Fruit fly (Drosophila melanogaster): ENCODE data around the gene CecA2.

CecA2 gene

DNA sequence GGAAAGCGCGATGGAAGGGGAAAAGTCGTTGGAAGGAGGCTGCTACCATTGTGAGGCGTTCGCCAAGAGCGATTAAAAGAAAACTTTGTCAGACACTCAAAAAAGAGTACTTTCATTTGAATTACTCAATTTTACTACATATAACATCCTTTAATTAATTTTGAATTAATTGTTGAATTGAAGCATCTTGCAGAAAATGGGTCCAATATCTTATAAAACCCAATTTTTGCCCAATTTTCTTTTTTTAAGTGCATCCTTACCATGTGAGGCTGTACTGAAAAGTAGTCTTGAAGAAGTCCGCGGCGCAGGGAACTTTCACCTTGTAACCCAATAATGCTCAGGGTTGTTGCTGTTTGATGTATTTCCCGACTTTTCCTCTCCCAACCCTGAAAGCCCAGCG lies 23.3 kb downstream of the CecA2 start (continued):
- TF ChIP-seq rib (GFP tag; IDR thresholded peaks at IDR 0.05) (no peak), ems (GFP tag; optimal IDR thresholded peaks at IDR 0.05) (no peak), eve (GFP tag; optimal IDR thresholded peaks at IDR 0.05) (peak in 1 of 2 experiments; percentile 49), Ptx1 (GFP tag; IDR thresholded peaks at IDR 0.05) (no peak), CG14014 (GFP tag; IDR thresholded peaks at IDR 0.05) (peak; percentile 23; the same call in 1 of the 2 replicates), maf-S (GFP tag; optimal IDR thresholded peaks at IDR 0.05) (no peak), CG12155 (GFP tag; optimal IDR thresholded peaks at IDR 0.05) (no peak), CG12744 (GFP tag; optimal IDR thresholded peaks at IDR 0.05) (no peak), CG8089 (GFP tag; optimal IDR thresholded peaks at IDR 0.05) (no peak), BEAF-32 (GFP tag; optimal IDR thresholded peaks at IDR 0.05) (no peak), fru (optimal IDR thresholded peaks at IDR 0.05) (no peak), amos (GFP tag; IDR thresholded peaks at IDR 0.05; ENCODE audit: partially characterized antibody) (no peak), phol (tag; optimal IDR thresholded peaks at IDR 0.05) (peak; percentile 47), Lhr (GFP tag; optimal IDR thresholded peaks at IDR 0.05) (no peak), NK7.1 (GFP tag; optimal IDR thresholded peaks at IDR 0.05) (no peak), Dad (GFP tag; optimal IDR thresholded peaks at IDR 0.05) (no peak), CG6683 (GFP tag; optimal IDR thresholded peaks at IDR 0.05) (peak; percentile 21), CG12659 (GFP tag; optimal IDR thresholded peaks at IDR 0.05) (no peak), CG11695 (GFP tag; IDR thresholded peaks at IDR 0.05) (0 out of 3 replicates have a peak, but pooled peaks have one; percentile 36), CG9817 (tag; optimal IDR thresholded peaks at IDR 0.05) (peak; percentile 1), CG5953 (GFP tag; IDR thresholded peaks at IDR 0.05) (no peak), CG30020 (tag; optimal IDR thresholded peaks at IDR 0.05) (no peak), CG4328 (GFP tag; optimal IDR thresholded peaks at IDR 0.05) (no peak), chinmo (GFP tag; IDR thresholded peaks at IDR 0.05; ENCODE audit: partially characterized antibody) (no peak), Hmr (GFP tag; optimal IDR thresholded peaks at IDR 0.05) (no peak), nerfin-1 (tag; optimal IDR thresholded peaks at IDR 0.05) (no peak), insv (GFP tag; optimal IDR thresholded peaks at IDR 0.05) (no peak), MESR4 (GFP tag; optimal IDR thresholded peaks at IDR 0.05) (no peak), Dbx (GFP tag; IDR thresholded peaks at IDR 0.05) (0 out of 3 replicates have a peak, but pooled peaks have one; percentile 49), ap (GFP tag; IDR thresholded peaks at IDR 0.05) (no peak), Gug (GFP tag; IDR thresholded peaks at IDR 0.05) (no peak), CG6254 (GFP tag; optimal IDR thresholded peaks at IDR 0.05) (peak; percentile 23), tio (GFP tag; optimal IDR thresholded peaks at IDR 0.05) (no peak), al (GFP tag; IDR thresholded peaks at IDR 0.05) (no peak), Sin3A (optimal IDR thresholded peaks at IDR 0.05) (no peak), CG8944 (GFP tag; optimal IDR thresholded peaks at IDR 0.05) (no peak), bcd (GFP tag; optimal IDR thresholded peaks at IDR 0.05) (peak; percentile 18), HHEX (GFP tag; optimal IDR thresholded peaks at IDR 0.05) (peak; percentile 17), Nf-YB (GFP tag; optimal IDR thresholded peaks at IDR 0.05) (no peak), CG8359 (GFP tag; optimal IDR thresholded peaks at IDR 0.05; ENCODE audit: borderline replicate concordance) (no peak), CG4424 (GFP tag; optimal IDR thresholded peaks at IDR 0.05) (no peak), CG17361 (GFP tag; IDR thresholded peaks at IDR 0.05) (no peak), CG8281 (tag; optimal IDR thresholded peaks at IDR 0.05) (no peak), scrt (GFP tag; optimal IDR thresholded peaks at IDR 0.05) (peak; percentile 21), Taf1 (GFP tag; IDR thresholded peaks at IDR 0.05) (no peak), br (optimal IDR thresholded peaks at IDR 0.05) (no peak), CG31388 (GFP tag; optimal IDR thresholded peaks at IDR 0.05) (no peak), CG16779 (GFP tag; IDR thresholded peaks at IDR 0.05) (no peak), CG12219 (GFP tag; optimal IDR thresholded peaks at IDR 0.05) (no peak), stc (GFP tag; IDR thresholded peaks at IDR 0.05) (no peak), CG6813 (GFP tag; optimal IDR thresholded peaks at IDR 0.05) (peak; percentile 24), CG3847 (GFP tag; IDR thresholded peaks at IDR 0.05) (no peak)

Measured in whole organism, embryonic.